Fruit fly (Drosophila melanogaster): Measurements from ENCODE around the gene strat.
A peak's percentile ranks its signal among the peaks of the same experiment; 100 is the strongest.

Gene strat

DNA sequence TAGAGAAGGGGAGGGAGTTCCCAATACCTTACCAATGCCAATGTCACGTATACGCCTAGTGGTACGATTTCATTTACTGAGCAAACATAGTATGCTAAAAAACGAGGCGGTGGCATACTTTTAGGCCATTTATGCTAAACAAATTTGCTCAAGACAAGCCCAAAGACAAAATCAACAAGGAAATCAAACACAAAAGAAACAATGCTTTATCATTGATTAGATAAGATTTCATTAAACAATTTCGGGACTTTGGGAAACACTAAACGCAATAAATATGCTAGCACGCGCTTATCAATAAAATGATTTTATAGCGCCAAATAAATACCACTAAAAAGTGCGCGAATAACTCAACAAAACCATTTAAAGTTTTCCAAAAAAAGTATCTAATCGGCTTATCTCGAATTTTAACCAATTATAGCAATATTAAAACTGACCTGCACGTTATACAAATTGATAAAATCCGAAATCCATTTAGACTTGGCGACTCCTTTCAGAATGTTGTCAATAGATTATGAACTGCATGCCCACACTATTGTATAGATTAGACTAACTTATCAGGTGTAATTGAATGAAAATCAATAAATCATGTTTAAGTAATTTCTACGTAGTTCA lies 30.5 kb downstream of the strat start (continued):
- TF ChIP-seq CG18764 (GFP tag; optimal IDR thresholded peaks at IDR 0.05) (no peak), CG12659 (GFP tag; optimal IDR thresholded peaks at IDR 0.05) (peak; percentile 24), abd-A (tag; optimal IDR thresholded peaks at IDR 0.05) (no peak), Eip74EF (GFP tag; optimal IDR thresholded peaks at IDR 0.05) (peak in 1 of 2 experiments; percentile 23), lov (optimal IDR thresholded peaks at IDR 0.05) (no peak), lov (GFP tag; IDR thresholded peaks at IDR 0.05) (no peak), Six4 (GFP tag; optimal IDR thresholded peaks at IDR 0.05) (no peak), CG15601 (tag; optimal IDR thresholded peaks at IDR 0.05) (no peak), CG30020 (tag; optimal IDR thresholded peaks at IDR 0.05) (no peak), so (GFP tag; IDR thresholded peaks at IDR 0.05) (0 out of 3 replicates have a peak, but pooled peaks have one; percentile 36), Vsx1 (GFP tag; optimal IDR thresholded peaks at IDR 0.05) (peak; percentile 51), Ravus (GFP tag; IDR thresholded peaks at IDR 0.05) (no peak), CG11504 (tag; optimal IDR thresholded peaks at IDR 0.05) (no peak), zfh2 (GFP tag; optimal IDR thresholded peaks at IDR 0.05) (no peak), CG2116 (GFP tag; optimal IDR thresholded peaks at IDR 0.05) (no peak), Bteb2 (GFP tag; optimal IDR thresholded peaks at IDR 0.05) (peak; percentile 30), CG33213 (GFP tag; optimal IDR thresholded peaks at IDR 0.05) (no peak), vnd (GFP tag; IDR thresholded peaks at IDR 0.05; ENCODE audit: partially characterized antibody) (no peak), dpn (GFP tag; optimal IDR thresholded peaks at IDR 0.05) (peak in 1 of 2 experiments; percentile 21), CHES-1-like (GFP tag; optimal IDR thresholded peaks at IDR 0.05) (no peak), wdn (GFP tag; IDR thresholded peaks at IDR 0.05) (no peak), Trl (optimal IDR thresholded peaks at IDR 0.05) (no peak), Trl (GFP tag; optimal IDR thresholded peaks at IDR 0.05) (peak; percentile 8), Nf-YC (tag; optimal IDR thresholded peaks at IDR 0.05) (no peak), CG33557 (GFP tag; optimal IDR thresholded peaks at IDR 0.05) (no peak), sima (GFP tag; optimal IDR thresholded peaks at IDR 0.05) (no peak), bowl (GFP tag; IDR thresholded peaks at IDR 0.05) (no peak), CG15011 (GFP tag; optimal IDR thresholded peaks at IDR 0.05) (peak; percentile 47), bigmax (GFP tag; optimal IDR thresholded peaks at IDR 0.05) (no peak), pzg (GFP tag; optimal IDR thresholded peaks at IDR 0.05) (no peak), row (GFP tag; IDR thresholded peaks at IDR 0.05) (no peak), Side (GFP tag; optimal IDR thresholded peaks at IDR 0.05) (peak; percentile 16), CG6854 (GFP tag; optimal IDR thresholded peaks at IDR 0.05) (peak; percentile 13), CG18599 (GFP tag; optimal IDR thresholded peaks at IDR 0.05) (peak; percentile 62), ham (GFP tag; IDR thresholded peaks at IDR 0.05) (no peak), CG18011 (GFP tag; optimal IDR thresholded peaks at IDR 0.05) (peak; percentile 17), CG6791 (GFP tag; IDR thresholded peaks at IDR 0.05; ENCODE audit: partially characterized antibody) (no peak), D19B (GFP tag; optimal IDR thresholded peaks at IDR 0.05) (no peak), CG6272 (GFP tag; IDR thresholded peaks at IDR 0.05) (no peak), dmrt11E (tag; optimal IDR thresholded peaks at IDR 0.05) (no peak), CG9215 (GFP tag; IDR thresholded peaks at IDR 0.05) (no peak), CG10543 (GFP tag; optimal IDR thresholded peaks at IDR 0.05) (peak; percentile 51), CG13775 (GFP tag; optimal IDR thresholded peaks at IDR 0.05) (no peak), Abd-B (GFP tag; optimal IDR thresholded peaks at IDR 0.05) (no peak), D19A (tag; optimal IDR thresholded peaks at IDR 0.05) (no peak), CG10979 (tag; optimal IDR thresholded peaks at IDR 0.05) (no peak), peb (GFP tag; IDR thresholded peaks at IDR 0.05) (no peak), Atf6 (GFP tag; IDR thresholded peaks at IDR 0.05) (peak; percentile 76), CG4328 (GFP tag; optimal IDR thresholded peaks at IDR 0.05) (no peak), CG14050 (GFP tag; IDR thresholded peaks at IDR 0.05) (no peak; the same call in 2 of the 3 replicates), CG8765 (GFP tag; IDR thresholded peaks at IDR 0.05) (no peak)

Measured in whole organism, embryonic.